Worm (Caenorhabditis elegans): ENCODE data around the gene chil-19.

chil-19 gene

ce11 chrII:9447965-9448364 lies 6.2 kb downstream of the chil-19 start, which contains the start of gene chil-18:
TSS of gene chil-18 (plus strand) at chrII:9448265.
- TF ChIP-seq lin-13 (tag; optimal IDR thresholded peaks at IDR 0.05) (no peak), unc-39 (tag; optimal IDR thresholded peaks at IDR 0.05) (no peak), sem-2 (GFP tag; optimal IDR thresholded peaks at IDR 0.05) (no peak), sptf-1 (tag; optimal IDR thresholded peaks at IDR 0.05) (no peak), bed-3 (GFP tag; optimal IDR thresholded peaks at IDR 0.05) (no peak), lsy-2 (tag; optimal IDR thresholded peaks at IDR 0.05) (no peak), nhr-237 (tag; optimal IDR thresholded peaks at IDR 0.05) (no peak), ham-2 (GFP tag; optimal IDR thresholded peaks at IDR 0.05) (no peak), ztf-11 (tag; optimal IDR thresholded peaks at IDR 0.05) (no peak), drap-1 (GFP tag; optimal IDR thresholded peaks at IDR 0.05) (no peak), ceh-39 (tag; optimal IDR thresholded peaks at IDR 0.05) (no peak), unc-62 (GFP tag; optimal IDR thresholded peaks at IDR 0.05) (no peak), ceh-83 (GFP tag; optimal IDR thresholded peaks at IDR 0.05) (no peak), lin-32 (GFP tag; optimal IDR thresholded peaks at IDR 0.05) (no peak), mep-1 (tag; optimal IDR thresholded peaks at IDR 0.05) (no peak), blmp-1 (tag; optimal IDR thresholded peaks at IDR 0.05) (no peak), hlh-1 (tag; optimal IDR thresholded peaks at IDR 0.05) (no peak), pha-4 (tag; optimal IDR thresholded peaks at IDR 0.05) (no peak), nhr-28 (tag; optimal IDR thresholded peaks at IDR 0.05) (no peak)

ce11 chrII:9445368-9445767 lies 8.8 kb downstream of the chil-19 start, which contains the start of gene R09D1.13:
TSS of gene R09D1.13 (minus strand) at chrII:9445468.
- TF ChIP-seq unc-62 (GFP tag; optimal IDR thresholded peaks at IDR 0.05) (no peak), mep-1 (tag; optimal IDR thresholded peaks at IDR 0.05) (no peak), mls-2 (tag; optimal IDR thresholded peaks at IDR 0.05) (no peak), nhr-28 (tag; optimal IDR thresholded peaks at IDR 0.05) (no peak), flh-1 (GFP tag; optimal IDR thresholded peaks at IDR 0.05) (no peak), ham-2 (GFP tag; optimal IDR thresholded peaks at IDR 0.05) (no peak), blmp-1 (tag; optimal IDR thresholded peaks at IDR 0.05) (no peak), nhr-12 (tag; optimal IDR thresholded peaks at IDR 0.05) (no peak), hlh-1 (tag; optimal IDR thresholded peaks at IDR 0.05) (no peak), elt-3 (tag; optimal IDR thresholded peaks at IDR 0.05) (no peak), sptf-1 (tag; optimal IDR thresholded peaks at IDR 0.05) (no peak), snpc-4 (tag; optimal IDR thresholded peaks at IDR 0.05) (no peak), sem-2 (GFP tag; optimal IDR thresholded peaks at IDR 0.05) (no peak), M03D4.4 (tag; optimal IDR thresholded peaks at IDR 0.05) (no peak), elt-1 (tag; optimal IDR thresholded peaks at IDR 0.05; ENCODE audit: borderline replicate concordance, insufficient read depth) (no peak), mab-5 (tag; optimal IDR thresholded peaks at IDR 0.05) (no peak)

ce11 chrII:9443522-9443921 lies 10.7 kb downstream of the chil-19 start, which contains the start of gene chil-15:
TSS of gene chil-15 (minus strand) at chrII:9443622.
- no peak for TF ChIP-seq ces-1 (GFP tag; optimal IDR thresholded peaks at IDR 0.05)
- TF ChIP-seq lsy-2 (tag; optimal IDR thresholded peaks at IDR 0.05) = no peak

ce11 chrII:9441838-9442237 lies 12.4 kb downstream of the chil-19 start, which contains the start of gene chil-16:
TSS of gene chil-16 (minus strand) at chrII:9441938.
- no peak for TF ChIP-seq ceh-83 (GFP tag; optimal IDR thresholded peaks at IDR 0.05)
- TF ChIP-seq flh-1 (GFP tag; optimal IDR thresholded peaks at IDR 0.05) = no peak
- TF ChIP-seq unc-62 (GFP tag; optimal IDR thresholded peaks at IDR 0.05) = no peak
- TF ChIP-seq ztf-11 (tag; optimal IDR thresholded peaks at IDR 0.05) = no peak
- TF ChIP-seq M03D4.4 (tag; optimal IDR thresholded peaks at IDR 0.05) = no peak
- TF ChIP-seq nhr-76 (tag; optimal IDR thresholded peaks at IDR 0.05) = no peak
- TF ChIP-seq unc-120 (tag; optimal IDR thresholded peaks at IDR 0.05; ENCODE audit: poor library complexity, severe bottlenecking) = no peak

ce11 chrII:9440060-9440459 lies 14.1 kb downstream of the chil-19 start, which contains the start of gene chil-17:
TSS of gene chil-17 (minus strand) at chrII:9440160.
- no peak for TF ChIP-seq unc-39 (tag; optimal IDR thresholded peaks at IDR 0.05)
- TF ChIP-seq mls-2 (tag; optimal IDR thresholded peaks at IDR 0.05) = no peak
- no peak for TF ChIP-seq unc-120 (tag; optimal IDR thresholded peaks at IDR 0.05; ENCODE audit: poor library complexity, severe bottlenecking)
- no peak for TF ChIP-seq tbx-8 (GFP tag; optimal IDR thresholded peaks at IDR 0.05)
- no peak for TF ChIP-seq sptf-1 (tag; optimal IDR thresholded peaks at IDR 0.05)
- no peak for TF ChIP-seq sem-2 (GFP tag; optimal IDR thresholded peaks at IDR 0.05)
- TF ChIP-seq snpc-4 (tag; optimal IDR thresholded peaks at IDR 0.05) = no peak
- no peak for TF ChIP-seq drap-1 (GFP tag; optimal IDR thresholded peaks at IDR 0.05)
- TF ChIP-seq mep-1 (tag; optimal IDR thresholded peaks at IDR 0.05) = no peak
- TF ChIP-seq elt-3 (tag; optimal IDR thresholded peaks at IDR 0.05) = no peak
- TF ChIP-seq ham-2 (GFP tag; optimal IDR thresholded peaks at IDR 0.05) = no peak
- no peak for TF ChIP-seq pha-4 (tag; optimal IDR thresholded peaks at IDR 0.05)
- no peak for TF ChIP-seq zip-8 (tag; optimal IDR thresholded peaks at IDR 0.05)

All from whole organism, mixed stage, embryonic.